Worm (Caenorhabditis elegans) whole organism, L2 larva: ENCODE measurements around the gene cyb-3.

Source experiments
- ceh-82 ChIP-seq: fragments of 150-350 bp; optimal IDR thresholded peaks from 2 replicates; lab custom pipeline; 2014; ENCODE audit warnings: missing biosample characterization, missing genetic modification characterization
- nhr-10 ChIP-seq: sonication (generic microtip); optimal IDR thresholded peaks from 2 replicates; lab custom pipeline; 2017; ENCODE audit warnings: missing biosample characterization, missing genetic modification characterization
- nhr-25 ChIP-seq: fragments of 150-350 bp; sonication (generic microtip); optimal IDR thresholded peaks from 3 replicates; lab custom pipeline; 2014; ENCODE audit warnings: missing biosample characterization, missing genetic modification characterization
- unc-39 ChIP-seq: fragments of 150-350 bp; optimal IDR thresholded peaks from 2 replicates; lab custom pipeline; 2014; ENCODE audit warnings: missing biosample characterization, missing genetic modification characterization

DNA sequence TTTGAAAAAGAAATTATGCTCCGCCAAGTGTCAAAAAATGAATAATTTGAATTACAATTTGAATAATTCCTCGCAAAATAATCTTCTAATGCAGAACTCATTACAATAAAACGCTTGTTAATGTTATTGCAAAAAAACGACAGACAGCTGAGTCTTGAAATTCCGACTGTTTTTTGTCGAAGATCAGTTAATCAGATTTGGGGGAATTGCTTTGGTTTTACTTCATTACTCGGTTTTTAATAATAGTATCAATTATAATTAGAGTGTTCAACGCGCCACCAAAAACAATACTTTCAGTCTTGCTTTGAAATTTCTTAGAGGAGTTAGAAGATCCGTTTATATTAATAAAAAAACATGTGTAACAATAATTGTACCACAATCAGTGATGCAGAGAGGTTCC is 17.6 kb upstream of the cyb-3 start, which contains the start of gene srh-122:
- TF ChIP-seq unc-39 (tag; lab: Kevin White, UChicago) (no peak), nhr-25 (tag; lab: Kevin White, UChicago) (no peak), ceh-82 (no peak), nhr-10 (no peak)
